Worm (Caenorhabditis elegans) whole organism, L2 larva: ENCODE data around the gene K02A6.1.

ENCODE experiments used
- alr-1 ChIP-seq: fragments of 150-350 bp; optimal IDR thresholded peaks from 2 replicates; lab custom pipeline; 2014; ENCODE audit warnings: missing biosample characterization, missing genetic modification characterization
- elt-1 ChIP-seq: fragments of 150-350 bp; optimal IDR thresholded peaks from 2 replicates; lab custom pipeline; 2014; ENCODE audit warnings: missing biosample characterization, missing genetic modification characterization
- elt-3 ChIP-seq: sonication (generic microtip); optimal IDR thresholded peaks from 2 replicates; lab custom pipeline; 2017; ENCODE audit warnings: missing biosample characterization, missing genetic modification characterization
- nhr-11 ChIP-seq: fragments of 150-350 bp; optimal IDR thresholded peaks from 2 replicates; lab custom pipeline; 2014; ENCODE audit warnings: missing biosample characterization, missing genetic modification characterization
- unc-62 ChIP-seq: fragments of 150-350 bp; optimal IDR thresholded peaks from 2 replicates; lab custom pipeline; 2014; ENCODE audit warnings: missing biosample characterization, missing genetic modification reagents, missing genetic modification characterization

ce11 chrX:8236515-8236914 is 17.0 kb downstream of the K02A6.1 start:
- TF ChIP-seq unc-62 (no peak), alr-1 (no peak), nhr-11 (no peak), elt-3 (tag; lab: Kevin White, UChicago) (no peak), elt-1 (tag; lab: Kevin White, UChicago) (no peak)
